Worm (Caenorhabditis elegans) whole organism, L3 larva: ENCODE results near the gene spt-5.

ENCODE experiments used
- ZK546.5 ChIP-seq: sonication (generic microtip); optimal IDR thresholded peaks from 2 replicates; lab custom pipeline; 2017; ENCODE audit warnings: missing biosample characterization, missing genetic modification characterization
- aly-2 ChIP-seq: fragments of 150-350 bp; optimal IDR thresholded peaks from 2 replicates; lab custom pipeline; 2014; ENCODE audit warnings: missing biosample characterization, missing genetic modification characterization
- ama-1 ChIP-seq: fragments of 150-350 bp; optimal IDR thresholded peaks from 2 replicates; lab custom pipeline; 2018
- ceh-16 ChIP-seq: sonication (generic microtip); optimal IDR thresholded peaks from 2 replicates; lab custom pipeline; 2017; ENCODE audit warnings: missing biosample characterization, missing genetic modification characterization
- ceh-82 ChIP-seq: fragments of 150-350 bp; optimal IDR thresholded peaks from 2 replicates; lab custom pipeline; 2014; ENCODE audit warnings: missing biosample characterization, missing genetic modification characterization
- egl-5 ChIP-seq: fragments of 150-350 bp; optimal IDR thresholded peaks from 2 replicates; lab custom pipeline; 2017; ENCODE audit warnings: missing biosample characterization, missing genetic modification reagents, missing genetic modification characterization, inconsistent platforms
- elt-1 ChIP-seq: fragments of 150-350 bp; optimal IDR thresholded peaks from 2 replicates; lab custom pipeline; 2014; ENCODE audit warnings: missing biosample characterization, missing genetic modification characterization
- elt-2 ChIP-seq: sonication (generic microtip); optimal IDR thresholded peaks from 2 replicates; lab custom pipeline; 2016; ENCODE audit warnings: missing genetic modification reagents, mild to moderate bottlenecking, missing genetic modification characterization, missing compliant biosample characterization
- elt-3 ChIP-seq, 3 experiments: fragments of 150-350 bp in 1 of 3; sonication (generic microtip) in 2 of 3; optimal IDR thresholded peaks; 2 replicates in 2 of 3; 4 replicates in 1 of 3; lab custom pipeline; 2014 to 2017; ENCODE audit warnings: missing biosample characterization in 3 of 3, missing genetic modification characterization in 3 of 3
- eor-1 ChIP-seq, 2 experiments: fragments of 150-350 bp; optimal IDR thresholded peaks; 2 replicates each; lab custom pipeline; 2014 to 2018; ENCODE audit warnings: missing biosample characterization in 2 of 2, missing genetic modification characterization in 2 of 2
- fkh-10 ChIP-seq: sonication (generic microtip); optimal IDR thresholded peaks from 2 replicates; lab custom pipeline; 2017; ENCODE audit warnings: missing biosample characterization, missing genetic modification reagents, missing genetic modification characterization
- fkh-2 ChIP-seq: fragments of 150-350 bp; optimal IDR thresholded peaks from 2 replicates; lab custom pipeline; 2014; ENCODE audit warnings: missing biosample characterization, missing genetic modification reagents, missing genetic modification characterization
- hmg-11 ChIP-seq: sonication (generic microtip); optimal IDR thresholded peaks from 2 replicates; lab custom pipeline; 2016; ENCODE audit warnings: missing genetic modification characterization, missing compliant biosample characterization
- jun-1 ChIP-seq: fragments of 150-350 bp; optimal IDR thresholded peaks from 2 replicates; lab custom pipeline; 2014; ENCODE audit warnings: missing biosample characterization, missing genetic modification reagents, missing genetic modification characterization
- lin-15B ChIP-seq: fragments of 150-350 bp; optimal IDR thresholded peaks from 2 replicates; lab custom pipeline; 2014; ENCODE audit warnings: missing biosample characterization, missing genetic modification characterization
- lin-39 ChIP-seq: fragments of 150-350 bp; optimal IDR thresholded peaks from 2 replicates; lab custom pipeline; 2018; ENCODE audit warnings: missing biosample characterization, missing genetic modification reagents, missing genetic modification characterization
- mml-1 ChIP-seq: fragments of 150-350 bp; sonication (generic microtip); optimal IDR thresholded peaks from 3 replicates; lab custom pipeline; 2014; ENCODE audit warnings: missing biosample characterization, missing genetic modification characterization
- nfya-1 ChIP-seq: sonication (generic microtip); optimal IDR thresholded peaks from 2 replicates; lab custom pipeline; 2017; ENCODE audit warnings: missing genetic modification characterization, mild to moderate bottlenecking, missing compliant biosample characterization, antibody characterized with exemption, moderate library complexity; ENCODE audit not compliant: insufficient read depth
- nhr-11 ChIP-seq: fragments of 150-350 bp; optimal IDR thresholded peaks from 2 replicates; lab custom pipeline; 2014; ENCODE audit warnings: missing biosample characterization, missing genetic modification characterization
- nhr-23 ChIP-seq: fragments of 150-350 bp; optimal IDR thresholded peaks from 2 replicates; lab custom pipeline; 2014; ENCODE audit warnings: missing biosample characterization, missing genetic modification reagents, missing genetic modification characterization
- nhr-237 ChIP-seq: fragments of 150-350 bp; optimal IDR thresholded peaks from 2 replicates; lab custom pipeline; 2014; ENCODE audit warnings: missing biosample characterization, missing genetic modification characterization
- nhr-25 ChIP-seq: sonication (generic microtip); optimal IDR thresholded peaks from 2 replicates; lab custom pipeline; 2017; ENCODE audit warnings: missing biosample characterization, missing genetic modification characterization
- nhr-43 ChIP-seq: sonication (generic microtip); optimal IDR thresholded peaks from 2 replicates; lab custom pipeline; 2016; ENCODE audit warnings: mild to moderate bottlenecking, missing genetic modification characterization, missing compliant biosample characterization; ENCODE audit not compliant: poor library complexity, severe bottlenecking
- nhr-77 ChIP-seq: fragments of 150-350 bp; optimal IDR thresholded peaks from 2 replicates; lab custom pipeline; 2014; ENCODE audit warnings: missing biosample characterization, missing genetic modification characterization
- pha-4 ChIP-seq: fragments of 150-350 bp; optimal IDR thresholded peaks from 2 replicates; lab custom pipeline; 2014; ENCODE audit warnings: missing biosample characterization, missing genetic modification reagents, missing genetic modification characterization
- pqm-1 ChIP-seq: fragments of 150-350 bp; optimal IDR thresholded peaks from 2 replicates; lab custom pipeline; 2017; ENCODE audit warnings: missing biosample characterization, missing genetic modification characterization, inconsistent platforms
- sea-2 ChIP-seq: fragments of 150-350 bp; sonication (generic microtip); optimal IDR thresholded peaks from 4 replicates; lab custom pipeline; 2014; ENCODE audit warnings: missing biosample characterization, missing genetic modification reagents, missing genetic modification characterization
- skn-1 ChIP-seq: fragments of 150-350 bp; optimal IDR thresholded peaks from 2 replicates; lab custom pipeline; 2014; ENCODE audit warnings: missing biosample characterization, missing genetic modification characterization
- snpc-4 ChIP-seq: fragments of 150-350 bp; optimal IDR thresholded peaks from 2 replicates; lab custom pipeline; 2014; ENCODE audit warnings: missing biosample characterization, missing genetic modification characterization
- tbx-2 ChIP-seq: sonication (generic microtip); optimal IDR thresholded peaks from 2 replicates; lab custom pipeline; 2016; ENCODE audit warnings: mild to moderate bottlenecking, missing genetic modification characterization, missing compliant biosample characterization
- unc-39 ChIP-seq: sonication (generic microtip); optimal IDR thresholded peaks from 4 replicates; lab custom pipeline; 2017; ENCODE audit warnings: missing biosample characterization, missing genetic modification characterization
- unc-62 ChIP-seq: fragments of 150-350 bp; sonication (generic microtip); optimal IDR thresholded peaks from 4 replicates; lab custom pipeline; 2014; ENCODE audit warnings: missing biosample characterization, missing genetic modification reagents, missing genetic modification characterization
- zag-1 ChIP-seq: fragments of 150-350 bp; optimal IDR thresholded peaks from 2 replicates; lab custom pipeline; 2014; ENCODE audit warnings: missing biosample characterization, missing genetic modification characterization
- ztf-11 ChIP-seq: fragments of 150-350 bp; optimal IDR thresholded peaks from 2 replicates; lab custom pipeline; 2014; ENCODE audit warnings: missing biosample characterization, missing genetic modification characterization

The spt-5 gene

ce11 chrIV:12088898-12089297 is 37.6 kb downstream of the spt-5 start:
- peak; percentile 31 for TF ChIP-seq skn-1 (tag; lab: Kevin White, UChicago)
- TF ChIP-seq nhr-237 (tag; lab: Kevin White, UChicago): no peak
- TF ChIP-seq fkh-10 (GFP tag; lab: Kevin White, UChicago): no peak
- peak; percentile 24 for TF ChIP-seq snpc-4 (tag; lab: Kevin White, UChicago)
- no peak for TF ChIP-seq tbx-2
- no peak for TF ChIP-seq ztf-11 (tag; lab: Kevin White, UChicago)
- no peak for TF ChIP-seq hmg-11 (tag; lab: Kevin White, UChicago)
- TF ChIP-seq zag-1 (tag; lab: Kevin White, UChicago): no peak
- TF ChIP-seq nhr-25 (tag; lab: Kevin White, UChicago): peak; percentile 65
- TF ChIP-seq ceh-82 (tag; lab: Kevin White, UChicago): no peak
- TF ChIP-seq nfya-1 (tag; lab: Kevin White, UChicago): peak; percentile 61
- peak; percentile 69 for TF ChIP-seq pha-4 (tag; lab: Kevin White, UChicago)
- TF ChIP-seq ama-1: no peak
- TF ChIP-seq nhr-11 (tag; lab: Kevin White, UChicago): no peak
- TF ChIP-seq eor-1 (tag; optimal IDR thresholded peaks at IDR 0.05; lab: Kevin White, UChicago): no peak
- TF ChIP-seq elt-3 (tag; optimal IDR thresholded peaks at IDR 0.05; lab: Kevin White, UChicago): no peak
- TF ChIP-seq ceh-16 (tag; lab: Kevin White, UChicago): no peak
- TF ChIP-seq aly-2 (tag; lab: Kevin White, UChicago): no peak
- TF ChIP-seq lin-15B (tag; lab: Kevin White, UChicago): peak; percentile 81
- TF ChIP-seq egl-5 (tag; lab: Kevin White, UChicago): peak; percentile 26
- TF ChIP-seq mml-1 (tag; lab: Kevin White, UChicago): no peak
- TF ChIP-seq elt-1: no peak
- TF ChIP-seq lin-39 (tag; lab: Kevin White, UChicago): peak; percentile 35

- TF ChIP-seq nhr-237 (tag; lab: Kevin White, UChicago) (no peak), sea-2 (no peak), nhr-77 (no peak), jun-1 (no peak), lin-15B (tag; lab: Kevin White, UChicago) (no peak), unc-62 (no peak), tbx-2 (no peak)
Measured at ce11 chrIV:12089551-12089950, 38.3 kb downstream of the spt-5 start, which contains the start of gene F11A10.6. TSS of gene F11A10.6 (minus strand) at chrIV:12089651.

- no peak for TF ChIP-seq tbx-2
- TF ChIP-seq ama-1: no peak
- TF ChIP-seq fkh-10 (GFP tag; lab: Kevin White, UChicago): no peak
- no peak for TF ChIP-seq nhr-25 (tag; lab: Kevin White, UChicago)
- no peak for TF ChIP-seq elt-2 (tag; lab: Kevin White, UChicago)
- TF ChIP-seq, all 47 proteins: peak for 0
Measured at ce11 chrIV:12092113-12092512, 40.8 kb downstream of the spt-5 start, which contains the start of gene mig-32. TSS of gene mig-32 (minus strand) at chrIV:12092213.

ce11 chrIV:12093384-12093783 is 42.1 kb downstream of the spt-5 start, which contains the start of gene cpsf-4:
TSS of gene cpsf-4 (minus strand) at chrIV:12093445.
- no peak for TF ChIP-seq ztf-11 (tag; lab: Kevin White, UChicago)
- TF ChIP-seq unc-39 (tag; lab: Kevin White, UChicago): no peak
- no peak for TF ChIP-seq snpc-4 (tag; lab: Kevin White, UChicago)
- no peak for TF ChIP-seq fkh-10 (GFP tag; lab: Kevin White, UChicago)
- TF ChIP-seq fkh-2 (tag; lab: Kevin White, UChicago): no peak
- TF ChIP-seq nhr-77: no peak
- TF ChIP-seq elt-3 (tag; optimal IDR thresholded peaks at IDR 0.05; lab: Kevin White, UChicago): no peak
- TF ChIP-seq pha-4 (tag; lab: Kevin White, UChicago): no peak
- TF ChIP-seq elt-2 (tag; lab: Kevin White, UChicago): no peak

ce11 chrIV:12093819-12094218 is 42.5 kb downstream of the spt-5 start, which contains the start of gene F11A10.5:
TSS of gene F11A10.5 (plus strand) at chrIV:12094119.
- no peak for TF ChIP-seq ZK546.5 (tag; lab: Kevin White, UChicago)
- no peak for TF ChIP-seq hmg-11 (tag; lab: Kevin White, UChicago)
- peak; percentile 7 for TF ChIP-seq nhr-23 (tag; lab: Kevin White, UChicago)
- TF ChIP-seq nhr-77: no peak
- TF ChIP-seq pqm-1: no peak
- TF ChIP-seq lin-15B (tag; lab: Kevin White, UChicago): peak; percentile 41
- peak; percentile 22 for TF ChIP-seq nhr-25 (tag; lab: Kevin White, UChicago)
- TF ChIP-seq egl-5 (tag; lab: Kevin White, UChicago): no peak
- TF ChIP-seq nhr-43 (tag; lab: Kevin White, UChicago): no peak
